Worm (Caenorhabditis elegans) whole organism, L4 larva: Measurements from ENCODE around the gene F42F12.4.

Experiments used
- ama-1 ChIP-seq: fragments of 150-350 bp; optimal IDR thresholded peaks from 2 replicates; lab custom pipeline; 2014; ENCODE audit warnings: inconsistent platforms, mixed read lengths
- ctbp-1 ChIP-seq: fragments of 200-800 bp; sonication (Bioruptor generic); IDR thresholded peaks from 2 replicates; pipeline ENCODE4 v1.3.6; 2022; ENCODE audit warnings: missing genetic modification reagents, missing genetic modification characterization, missing compliant biosample characterization
- egl-27 ChIP-seq: sonication (generic microtip); optimal IDR thresholded peaks from 3 replicates; lab custom pipeline; 2017; ENCODE audit warnings: missing biosample characterization, missing genetic modification reagents, missing genetic modification characterization
- fos-1 ChIP-seq: fragments of 150-350 bp; optimal IDR thresholded peaks from 2 replicates; lab custom pipeline; 2014; ENCODE audit warnings: missing biosample characterization, missing genetic modification characterization
- hmg-1.1 ChIP-seq: fragments of 200-800 bp; sonication (Bioruptor generic); IDR thresholded peaks from 2 replicates; pipeline ENCODE4 v1.3.6; 2022; ENCODE audit warnings: missing genetic modification reagents, missing genetic modification characterization, missing compliant biosample characterization
- lin-29 ChIP-seq: fragments of 200-800 bp; sonication (Bioruptor generic); IDR thresholded peaks from 2 replicates; pipeline ENCODE4 v1.3.6; 2022; ENCODE audit warnings: missing genetic modification reagents, missing genetic modification characterization, missing compliant biosample characterization
- nhr-77 ChIP-seq: fragments of 150-350 bp; optimal IDR thresholded peaks from 2 replicates; lab custom pipeline; 2014; ENCODE audit warnings: missing biosample characterization, missing genetic modification characterization
- unc-62 ChIP-seq, 3 experiments: fragments of 150-350 bp in 1 of 3; sonication (generic microtip); optimal IDR thresholded peaks in 2 of 3; peaks in 1 of 3; 1 replicate in 1 of 3; 2 replicates in 2 of 3; lab custom pipeline; 2014 to 2017; ENCODE audit warnings: missing biosample characterization in 3 of 3, missing genetic modification characterization in 3 of 3, missing genetic modification reagents in 3 of 3, missing genotype in 1 of 3

DNA sequence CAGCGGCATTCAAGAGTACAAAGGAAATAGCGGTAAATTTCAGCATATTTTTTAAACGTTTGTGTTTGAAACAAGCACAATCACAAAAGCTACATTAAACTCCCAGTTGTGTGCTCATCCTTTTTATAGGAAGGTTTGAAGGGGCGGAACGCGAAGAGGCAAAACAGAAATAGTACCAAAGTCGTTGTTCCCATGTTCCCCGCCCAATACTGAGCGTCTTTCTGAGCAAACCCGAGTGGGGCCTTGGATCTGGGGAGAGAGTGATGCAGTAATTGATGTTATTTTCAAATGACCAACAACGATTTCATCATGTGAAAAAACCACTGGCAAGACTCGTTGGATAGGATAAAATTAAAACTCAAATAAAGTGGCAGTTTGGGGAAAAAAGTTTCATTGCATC, 11.4 kb downstream of the F42F12.4 start, which contains the start of gene zig-2:
- no peak for TF ChIP-seq egl-27 (tag; lab: Kevin White, UChicago)
- TF ChIP-seq hmg-1.1: no peak
- no peak for TF ChIP-seq ama-1 (lab: Kevin White, UChicago)
- TF ChIP-seq unc-62 (GFP tag; optimal IDR thresholded peaks at IDR 0.05 in 1 of 2; lab: Kevin White, UChicago): no peak
- no peak for TF ChIP-seq unc-62 (tag; optimal IDR thresholded peaks at IDR 0.05; lab: Kevin White, UChicago)
- no peak for TF ChIP-seq ctbp-1 (GFP tag; lab: Robert Waterston, UW)
- no peak for TF ChIP-seq lin-29
- no peak for TF ChIP-seq nhr-77 (tag; lab: Kevin White, UChicago)
- TF ChIP-seq fos-1: no peak
